Fruit fly (Drosophila melanogaster) whole organism, adult: Measurements from ENCODE around the gene CG13042.

Source experiments
- CG11617 ChIP-seq: fragments of 200-800 bp; sonication (Bioruptor generic); optimal IDR thresholded peaks from 2 replicates; lab custom pipeline; 2017; ENCODE audit warnings: mild to moderate bottlenecking, missing biosample characterization, missing genetic modification reagents, missing genetic modification characterization
- CG12768 ChIP-seq: fragments of 200-800 bp; sonication (Bioruptor generic); optimal IDR thresholded peaks from 2 replicates; lab custom pipeline; 2017; ENCODE audit warnings: missing biosample characterization, missing genetic modification characterization, mild to moderate bottlenecking, moderate library complexity, missing genetic modification reagents
- CG1620 ChIP-seq: fragments of 200-800 bp; sonication (Bioruptor generic); optimal IDR thresholded peaks from 2 replicates; lab custom pipeline; 2016; ENCODE audit warnings: missing biosample characterization, missing genetic modification characterization
- CG33017 ChIP-seq: fragments of 200-800 bp; sonication (Bioruptor generic); optimal IDR thresholded peaks from 2 replicates; lab custom pipeline; 2018; ENCODE audit warnings: missing biosample characterization, mild to moderate bottlenecking, missing genetic modification characterization, moderate library complexity
- CG5204 ChIP-seq: fragments of 200-800 bp; sonication (Bioruptor generic); optimal IDR thresholded peaks from 2 replicates; lab custom pipeline; 2016; ENCODE audit warnings: missing biosample characterization, missing genetic modification characterization
- Crg-1 ChIP-seq: fragments of 200-800 bp; sonication (Bioruptor generic); optimal IDR thresholded peaks from 2 replicates; lab custom pipeline; 2016; ENCODE audit warnings: missing biosample characterization, missing genetic modification characterization
- Hr96 ChIP-seq: fragments of 200-800 bp; sonication (Bioruptor generic); optimal IDR thresholded peaks from 2 replicates; lab custom pipeline; 2016; ENCODE audit warnings: missing biosample characterization, missing genetic modification characterization
- Mnt ChIP-seq: fragments of 200-800 bp; sonication (Bioruptor generic); optimal IDR thresholded peaks from 2 replicates; lab custom pipeline; 2016; ENCODE audit warnings: missing biosample characterization, mild to moderate bottlenecking, missing genetic modification characterization
- bab1 ChIP-seq: fragments of 200-800 bp; sonication (Bioruptor generic); optimal IDR thresholded peaks from 3 replicates; lab custom pipeline; 2019; ENCODE audit warnings: missing biosample characterization, mild to moderate bottlenecking, missing genetic modification characterization, moderate library complexity
- cic ChIP-seq: fragments of 200-800 bp; sonication (Bioruptor generic); optimal IDR thresholded peaks from 2 replicates; lab custom pipeline; 2017; ENCODE audit warnings: missing biosample characterization, mild to moderate bottlenecking, missing genetic modification characterization, moderate library complexity
- cnc ChIP-seq, 2 experiments: fragments of >200 bp; optimal IDR thresholded peaks; 2 replicates each; lab custom pipeline; 2017
- ovo ChIP-seq: fragments of 200-800 bp; sonication (Bioruptor generic); optimal IDR thresholded peaks from 2 replicates; lab custom pipeline; 2016; ENCODE audit warnings: missing biosample characterization, missing genetic modification characterization
- pad ChIP-seq: fragments of 200-800 bp; sonication (Bioruptor generic); optimal IDR thresholded peaks from 3 replicates; lab custom pipeline; 2017; ENCODE audit warnings: missing biosample characterization, missing genetic modification characterization, mild to moderate bottlenecking, moderate library complexity, missing genetic modification reagents
- toe ChIP-seq: fragments of 200-800 bp; sonication (Bioruptor generic); optimal IDR thresholded peaks from 2 replicates; lab custom pipeline; 2016; ENCODE audit warnings: missing biosample characterization, missing genetic modification characterization

DNA sequence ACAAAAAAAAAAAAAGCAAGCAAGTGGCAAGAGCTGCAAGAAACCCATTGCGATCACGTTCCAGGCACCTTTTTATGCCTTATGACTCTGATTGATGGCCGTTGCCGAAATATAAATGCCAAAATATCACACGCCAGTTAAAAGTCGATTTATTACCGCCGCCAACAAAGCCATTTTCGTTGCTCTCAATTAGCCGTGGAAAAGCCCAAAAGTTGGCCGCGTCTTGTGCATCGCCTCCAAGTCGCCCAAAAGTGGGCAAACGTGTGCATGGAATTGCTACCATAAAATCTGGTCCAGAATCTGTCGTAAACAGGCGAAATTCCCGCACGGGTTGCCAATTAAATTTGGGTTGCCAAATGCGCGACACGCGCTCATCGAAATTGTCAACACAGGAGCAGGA lies 16.6 kb downstream of the CG13042 start:
- no peak for TF ChIP-seq cic (GFP tag; lab: Kevin White, UChicago)
- TF ChIP-seq CG5204 = no peak
- no peak for TF ChIP-seq ovo (GFP tag; lab: Kevin White, UChicago)
- no peak for TF ChIP-seq Hr96 (GFP tag; lab: Kevin White, UChicago)
- no peak for TF ChIP-seq Crg-1 (GFP tag; lab: Kevin White, UChicago)
- TF ChIP-seq pad (GFP tag; lab: Kevin White, UChicago) = no peak
- no peak for TF ChIP-seq toe (GFP tag; lab: Kevin White, UChicago)
- TF ChIP-seq CG1620 (GFP tag; lab: Kevin White, UChicago) = no peak
- no peak for TF ChIP-seq cnc (optimal IDR thresholded peaks at IDR 0.05; lab: Kevin White, UChicago)
- TF ChIP-seq CG12768 (GFP tag; lab: Kevin White, UChicago) = no peak
- no peak for TF ChIP-seq Mnt (GFP tag; lab: Kevin White, UChicago)
- no peak for TF ChIP-seq CG33017 (tag; lab: Kevin White, UChicago)
- TF ChIP-seq bab1 = no peak
- TF ChIP-seq CG11617 (GFP tag; lab: Kevin White, UChicago) = no peak
